Worm (Caenorhabditis elegans): Measurements from ENCODE around the gene C06E1.9.

ce11 chrIII:8556836-8557385 is 52.7 kb downstream of the C06E1.9 start, which contains the start of gene C02D5.2:
- TF ChIP-seq zag-1 (tag; optimal IDR thresholded peaks at IDR 0.05) (no peak), ztf-4 (tag; optimal IDR thresholded peaks at IDR 0.05) (no peak)

All from whole organism, L1 larva.